Worm (Caenorhabditis elegans): ENCODE data around the gene F38B6.7.

DNA sequence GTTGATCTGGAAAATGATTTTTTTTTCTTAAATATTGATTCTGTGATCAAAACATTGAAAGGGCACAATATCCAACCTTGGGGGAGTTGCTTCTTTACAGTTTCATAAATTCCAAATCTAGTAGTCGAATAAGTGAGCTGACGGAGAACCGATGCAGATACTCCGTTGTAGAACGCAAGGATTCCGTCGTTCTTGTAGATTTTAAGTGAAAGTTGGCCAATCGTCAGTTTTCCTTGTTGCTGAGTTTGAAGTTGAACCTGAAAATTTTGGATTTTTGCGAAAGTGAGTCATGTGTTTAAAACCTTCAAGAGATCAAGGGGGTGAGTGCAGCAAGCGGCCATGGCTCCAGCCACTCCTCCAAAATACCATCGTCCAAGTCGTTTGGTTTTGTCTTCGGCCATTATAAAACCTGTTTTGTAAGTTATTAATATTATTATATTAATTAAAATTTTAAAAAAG is 27.1 kb upstream of the F38B6.7 start, which contains the start of gene slc-25A10:
- TF ChIP-seq him-1 (tag; optimal IDR thresholded peaks at IDR 0.05) (no peak), W03F9.2 (tag; optimal IDR thresholded peaks at IDR 0.05) (no peak)

All from whole organism, L4/young adult.